Worm (Caenorhabditis elegans) whole organism, L1 larva: Measurements from ENCODE around the gene srz-6.
"Not testable (repeated sequence)": the region's sequence is repeated elsewhere in the genome, so short reads cannot be mapped to it uniquely, and the experiment has no call there.

Experiments used
- aha-1 ChIP-seq: fragments of 150-350 bp; optimal IDR thresholded peaks from 2 replicates; lab custom pipeline; 2014; ENCODE audit warnings: missing biosample characterization, missing genetic modification characterization
- ceh-88 ChIP-seq: fragments of 200-800 bp; sonication (Bioruptor generic); IDR thresholded peaks from 2 replicates; pipeline ENCODE4 v1.3.6; 2022; ENCODE audit warnings: missing genetic modification characterization, missing compliant biosample characterization
- efl-1 ChIP-seq, 4 experiments: fragments of 150-350 bp; optimal IDR thresholded peaks in 3 of 4; peaks in 1 of 4; 1 replicate in 1 of 4; 2 replicates in 3 of 4; lab custom pipeline; 2014; ENCODE audit warnings: missing biosample characterization in 2 of 4, missing genetic modification characterization in 2 of 4, missing genetic modification reagents in 2 of 4
- egl-13 ChIP-seq: sonication (generic microtip); optimal IDR thresholded peaks from 2 replicates; lab custom pipeline; 2016; ENCODE audit warnings: missing genotype, missing genetic modification reagents, missing genetic modification characterization, missing compliant biosample characterization
- elt-2 ChIP-seq: sonication (generic microtip); optimal IDR thresholded peaks from 2 replicates; lab custom pipeline; 2016; ENCODE audit warnings: missing genetic modification characterization, mild to moderate bottlenecking, inconsistent platforms, missing compliant biosample characterization, missing genetic modification reagents
- lin-39 ChIP-seq: fragments of 150-350 bp; optimal IDR thresholded peaks from 2 replicates; lab custom pipeline; 2014; ENCODE audit warnings: missing biosample characterization, missing genetic modification reagents, missing genetic modification characterization
- lir-3 ChIP-seq: sonication (generic microtip); optimal IDR thresholded peaks from 2 replicates; lab custom pipeline; 2016; ENCODE audit warnings: mild to moderate bottlenecking, missing genetic modification characterization, moderate library complexity, missing compliant biosample characterization; ENCODE audit not compliant: poor library complexity
- nhr-84 ChIP-seq: sonication (generic microtip); optimal IDR thresholded peaks from 2 replicates; lab custom pipeline; 2017; ENCODE audit warnings: missing biosample characterization, missing genetic modification characterization
- pqm-1 ChIP-seq: sonication (generic microtip); optimal IDR thresholded peaks from 3 replicates; lab custom pipeline; 2017; ENCODE audit warnings: missing biosample characterization, missing genetic modification characterization
- sptf-1 ChIP-seq: fragments of 150-350 bp; optimal IDR thresholded peaks from 2 replicates; lab custom pipeline; 2014; ENCODE audit warnings: missing biosample characterization, missing genetic modification characterization
- unc-62 ChIP-seq: fragments of 150-350 bp; optimal IDR thresholded peaks from 2 replicates; lab custom pipeline; 2014; ENCODE audit warnings: missing biosample characterization, missing genetic modification reagents, missing genetic modification characterization
- ztf-11 ChIP-seq, 2 experiments: sonication (generic microtip); optimal IDR thresholded peaks; 2 replicates each; lab custom pipeline; 2016 to 2017; ENCODE audit warnings: missing genetic modification characterization in 2 of 2, missing biosample characterization in 1 of 2, missing compliant biosample characterization in 1 of 2

DNA sequence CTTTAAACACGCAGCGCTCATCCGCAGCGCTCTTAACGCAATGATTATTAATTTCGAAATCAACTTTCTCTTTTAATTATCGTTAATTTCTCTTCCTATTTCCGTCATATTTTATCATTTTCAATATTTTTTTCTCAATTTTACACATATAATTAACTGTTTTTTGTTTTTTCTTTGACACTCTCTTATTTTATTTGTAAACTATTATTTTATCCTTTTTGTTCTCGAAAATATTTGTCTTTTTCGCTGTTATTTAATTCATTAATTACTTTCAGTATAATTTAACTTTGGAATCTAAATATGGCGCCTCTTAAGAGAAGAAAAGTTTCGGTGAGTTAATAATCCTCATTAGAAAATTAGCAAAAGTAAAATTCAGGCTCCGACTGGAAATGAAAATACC lies 44.2 kb downstream of the srz-6 start, which contains the start of gene F49C5.3:
- TF ChIP-seq unc-62 (GFP tag; lab: Kevin White, UChicago); aha-1 (tag; lab: Kevin White, UChicago); lin-39 (tag; lab: Kevin White, UChicago); efl-1 (optimal IDR thresholded peaks at IDR 0.05; lab: Kevin White, UChicago); efl-1 (GFP tag; optimal IDR thresholded peaks at IDR 0.05 in 1 of 2; lab: Kevin White, UChicago); ceh-88 (GFP tag; lab: Robert Waterston, UW); egl-13 (tag; lab: Kevin White, UChicago); lir-3; nhr-84 (tag; lab: Kevin White, UChicago); ztf-11 (tag; optimal IDR thresholded peaks at IDR 0.05; lab: Kevin White, UChicago); sptf-1 (tag; lab: Kevin White, UChicago); pqm-1; elt-2 (tag; lab: Kevin White, UChicago): not testable (repeated sequence)
